Worm (Caenorhabditis elegans) whole organism, mixed stage, embryonic: Measurements from ENCODE around the gene irld-9.

Source experiments
- M03D4.4 ChIP-seq: sonication (generic microtip); optimal IDR thresholded peaks from 2 replicates; lab custom pipeline; 2017; ENCODE audit warnings: mild to moderate bottlenecking, missing genetic modification characterization, missing compliant biosample characterization
- elt-3 ChIP-seq: fragments of 150-350 bp; optimal IDR thresholded peaks from 2 replicates; lab custom pipeline; 2014; ENCODE audit warnings: missing biosample characterization, missing genetic modification characterization
- unc-62 ChIP-seq: fragments of 150-350 bp; optimal IDR thresholded peaks from 2 replicates; lab custom pipeline; 2014; ENCODE audit warnings: missing biosample characterization, missing genetic modification reagents, missing genetic modification characterization

- TF ChIP-seq M03D4.4, result no peak
- no peak for TF ChIP-seq unc-62 (GFP tag; lab: Kevin White, UChicago)
- no peak for TF ChIP-seq elt-3 (tag; lab: Kevin White, UChicago)
Observed at ce11 chrII:1756072-1756471, 17.3 kb upstream of the irld-9 start, which contains the start of gene F36H5.17.
